Worm (Caenorhabditis elegans) whole organism, L4 larva: ENCODE data around the gene cyk-3.

ENCODE experiments used
- F10B5.3 ChIP-seq: sonication (generic microtip); optimal IDR thresholded peaks from 2 replicates; lab custom pipeline; 2016; ENCODE audit warnings: mild to moderate bottlenecking, missing genetic modification characterization, missing compliant biosample characterization
- F37D6.2 ChIP-seq: sonication (generic microtip); optimal IDR thresholded peaks from 2 replicates; lab custom pipeline; 2016; ENCODE audit warnings: mild to moderate bottlenecking, missing genetic modification characterization, missing compliant biosample characterization
- F44E2.7 ChIP-seq: fragments of 200-800 bp; sonication (Bioruptor generic); IDR thresholded peaks from 2 replicates; pipeline ENCODE4 v2.1.2; 2022; ENCODE audit warnings: missing genetic modification characterization, missing compliant biosample characterization
- R02D3.7 ChIP-seq: fragments of 150-350 bp; sonication (generic microtip); optimal IDR thresholded peaks from 3 replicates; lab custom pipeline; 2014; ENCODE audit warnings: missing biosample characterization, missing genetic modification characterization
- T20F7.1 ChIP-seq: fragments of 200-800 bp; sonication (Bioruptor generic); optimal IDR thresholded peaks from 2 replicates; lab custom pipeline; 2018; ENCODE audit warnings: mild to moderate bottlenecking, missing genetic modification characterization, missing compliant biosample characterization
- Y48G9A.11 ChIP-seq: fragments of 200-800 bp; sonication (Bioruptor generic); IDR thresholded peaks from 2 replicates; pipeline ENCODE4 v1.3.6; 2022; ENCODE audit warnings: missing genetic modification reagents, missing genetic modification characterization, missing compliant biosample characterization
- ZK337.2 ChIP-seq: fragments of 200-800 bp; sonication (Bioruptor generic); IDR thresholded peaks from 2 replicates; pipeline ENCODE4 v1.3.6; 2022; ENCODE audit warnings: missing genetic modification reagents, missing genetic modification characterization, missing compliant biosample characterization
- aha-1 ChIP-seq: fragments of 150-350 bp; peaks from one replicate; lab custom pipeline; 2014; ENCODE audit warnings: missing biosample characterization, missing genetic modification characterization
- ceh-44 ChIP-seq: fragments of 200-800 bp; sonication (Bioruptor generic); IDR thresholded peaks from 2 replicates; pipeline ENCODE4 v1.3.6; 2022; ENCODE audit warnings: missing genetic modification reagents, missing genetic modification characterization, missing compliant biosample characterization
- ceh-62 ChIP-seq: sonication (generic microtip); optimal IDR thresholded peaks from 2 replicates; lab custom pipeline; 2017; ENCODE audit warnings: missing biosample characterization, missing genetic modification characterization
- ceh-82 ChIP-seq: sonication (generic microtip); optimal IDR thresholded peaks from 2 replicates; lab custom pipeline; 2017; ENCODE audit warnings: missing biosample characterization, missing genetic modification characterization
- ces-1 ChIP-seq: fragments of 150-350 bp; sonication (generic microtip); optimal IDR thresholded peaks from 4 replicates; lab custom pipeline; 2014; ENCODE audit warnings: missing biosample characterization, missing genetic modification reagents, missing genetic modification characterization
- cey-2 ChIP-seq: sonication (generic microtip); optimal IDR thresholded peaks from 3 replicates; lab custom pipeline; 2017; ENCODE audit warnings: missing genetic modification characterization, mild to moderate bottlenecking, missing compliant biosample characterization, antibody characterized with exemption, borderline replicate concordance; ENCODE audit not compliant: insufficient read depth
- ctbp-1 ChIP-seq: fragments of 200-800 bp; sonication (Bioruptor generic); IDR thresholded peaks from 2 replicates; pipeline ENCODE4 v1.3.6; 2022; ENCODE audit warnings: missing genetic modification reagents, missing genetic modification characterization, missing compliant biosample characterization
- dmd-6 ChIP-seq: fragments of 200-800 bp; sonication (Bioruptor generic); IDR thresholded peaks from 2 replicates; pipeline ENCODE4 v1.3.6; 2022; ENCODE audit warnings: missing genetic modification reagents, missing genetic modification characterization, missing compliant biosample characterization
- dmd-8 ChIP-seq: fragments of 200-800 bp; sonication (Bioruptor generic); IDR thresholded peaks from 2 replicates; pipeline ENCODE4 v1.3.6; 2022; ENCODE audit warnings: missing genetic modification characterization, missing compliant biosample characterization
- dmd-9 ChIP-seq: fragments of 200-800 bp; sonication (Bioruptor generic); IDR thresholded peaks from 2 replicates; pipeline ENCODE4 v1.3.6; 2022; ENCODE audit warnings: missing genetic modification reagents, missing genetic modification characterization, missing compliant biosample characterization
- fkh-10 ChIP-seq: fragments of 150-350 bp; optimal IDR thresholded peaks from 2 replicates; lab custom pipeline; 2014; ENCODE audit warnings: missing biosample characterization, missing genetic modification reagents, missing genetic modification characterization
- fos-1 ChIP-seq: fragments of 150-350 bp; optimal IDR thresholded peaks from 2 replicates; lab custom pipeline; 2014; ENCODE audit warnings: missing biosample characterization, missing genetic modification characterization
- gei-8 ChIP-seq: fragments of 200-800 bp; sonication (Bioruptor generic); optimal IDR thresholded peaks from 2 replicates; lab custom pipeline; 2018; ENCODE audit warnings: mild to moderate bottlenecking, missing genetic modification characterization, missing compliant biosample characterization
- hlh-11 ChIP-seq: fragments of 200-800 bp; sonication (Bioruptor generic); optimal IDR thresholded peaks from 2 replicates; lab custom pipeline; 2018; ENCODE audit warnings: mild to moderate bottlenecking, missing genetic modification characterization, missing compliant biosample characterization
- hlh-30 ChIP-seq: sonication (generic microtip); optimal IDR thresholded peaks from 2 replicates; lab custom pipeline; 2017; ENCODE audit warnings: antibody characterized with exemption, mild to moderate bottlenecking, missing genetic modification characterization, missing compliant biosample characterization; ENCODE audit not compliant: insufficient read depth
- hmg-1.1 ChIP-seq: fragments of 200-800 bp; sonication (Bioruptor generic); IDR thresholded peaks from 2 replicates; pipeline ENCODE4 v1.3.6; 2022; ENCODE audit warnings: missing genetic modification reagents, missing genetic modification characterization, missing compliant biosample characterization
- lin-13 ChIP-seq: fragments of 150-350 bp; optimal IDR thresholded peaks from 2 replicates; lab custom pipeline; 2014; ENCODE audit warnings: missing biosample characterization, missing genetic modification reagents, missing genetic modification characterization
- lin-38 ChIP-seq: fragments of 200-800 bp; sonication (Bioruptor generic); IDR thresholded peaks from 2 replicates; pipeline ENCODE4 v1.3.6; 2022; ENCODE audit warnings: missing genetic modification reagents, missing genetic modification characterization, missing compliant biosample characterization
- lir-3 ChIP-seq: sonication (generic microtip); optimal IDR thresholded peaks from 2 replicates; lab custom pipeline; 2016; ENCODE audit warnings: mild to moderate bottlenecking, missing genetic modification characterization, missing compliant biosample characterization
- lsy-2 ChIP-seq, 2 experiments: fragments of 150-350 bp in 1 of 2; sonication (generic microtip) in 1 of 2; optimal IDR thresholded peaks; 2 replicates each; lab custom pipeline; 2014 to 2017; ENCODE audit warnings: missing biosample characterization in 2 of 2, missing genetic modification characterization in 2 of 2
- madf-9 ChIP-seq: fragments of 200-800 bp; sonication (Bioruptor generic); conservative IDR thresholded peaks from 2 replicates; pipeline ENCODE4 v1.3.6; 2022; ENCODE audit warnings: missing genetic modification reagents, missing genetic modification characterization, missing compliant biosample characterization
- mdt-29 ChIP-seq: fragments of 200-800 bp; sonication (Bioruptor generic); IDR thresholded peaks from 2 replicates; pipeline ENCODE4 v1.3.6; 2022; ENCODE audit warnings: missing genetic modification reagents, missing genetic modification characterization, missing compliant biosample characterization
- nhr-237 ChIP-seq: sonication (generic microtip); optimal IDR thresholded peaks from 2 replicates; lab custom pipeline; 2017; ENCODE audit warnings: missing biosample characterization, missing genetic modification characterization
- nhr-25 ChIP-seq: sonication (generic microtip); optimal IDR thresholded peaks from 2 replicates; lab custom pipeline; 2017; ENCODE audit warnings: missing genetic modification characterization, mild to moderate bottlenecking, missing compliant biosample characterization, antibody characterized with exemption, moderate library complexity, borderline replicate concordance; ENCODE audit not compliant: insufficient read depth
- nhr-28 ChIP-seq: fragments of 150-350 bp; optimal IDR thresholded peaks from 2 replicates; lab custom pipeline; 2014; ENCODE audit warnings: missing biosample characterization, missing genetic modification characterization
- nhr-41 ChIP-seq: fragments of 200-800 bp; sonication (Bioruptor generic); IDR thresholded peaks from 2 replicates; pipeline ENCODE4 v1.3.6; 2022; ENCODE audit warnings: missing genetic modification reagents, missing genetic modification characterization, missing compliant biosample characterization
- nhr-42 ChIP-seq: fragments of 200-800 bp; sonication (Bioruptor generic); IDR thresholded peaks from 2 replicates; pipeline ENCODE4 v1.3.6; 2022; ENCODE audit warnings: missing genetic modification characterization, missing compliant biosample characterization
- php-3 ChIP-seq: fragments of 200-800 bp; sonication (Bioruptor generic); IDR thresholded peaks from 2 replicates; pipeline ENCODE4 v1.3.6; 2022; ENCODE audit warnings: missing genetic modification reagents, missing genetic modification characterization, missing compliant biosample characterization
- pqm-1 ChIP-seq: sonication (generic microtip); optimal IDR thresholded peaks from 2 replicates; lab custom pipeline; 2017; ENCODE audit warnings: missing biosample characterization, missing genetic modification characterization
- rbr-2 ChIP-seq: sonication (generic microtip); optimal IDR thresholded peaks from 2 replicates; lab custom pipeline; 2016; ENCODE audit warnings: missing genotype, missing genetic modification characterization, missing compliant biosample characterization
- set-16 ChIP-seq: fragments of 200-800 bp; sonication (Bioruptor generic); IDR thresholded peaks from 2 replicates; pipeline ENCODE4 v1.3.6; 2022; ENCODE audit warnings: missing genetic modification reagents, missing genetic modification characterization, missing compliant biosample characterization
- snpc-1.2 ChIP-seq: fragments of 200-800 bp; sonication (Bioruptor generic); IDR thresholded peaks from 2 replicates; pipeline ENCODE4 v1.3.6; 2022; ENCODE audit warnings: missing genetic modification reagents, missing genetic modification characterization, missing compliant biosample characterization
- snpc-4 ChIP-seq: fragments of 150-350 bp; optimal IDR thresholded peaks from 2 replicates; lab custom pipeline; 2014; ENCODE audit warnings: missing biosample characterization, missing genetic modification characterization
- tra-1 ChIP-seq: fragments of 200-800 bp; sonication (Bioruptor generic); IDR thresholded peaks from 2 replicates; pipeline ENCODE4 v1.3.6; 2022; ENCODE audit warnings: missing genetic modification reagents, missing genetic modification characterization, missing compliant biosample characterization
- unc-62 ChIP-seq, 3 experiments: fragments of 150-350 bp in 1 of 3; sonication (generic microtip); optimal IDR thresholded peaks in 2 of 3; peaks in 1 of 3; 1 replicate in 1 of 3; 2 replicates in 2 of 3; lab custom pipeline; 2014 to 2017; ENCODE audit warnings: missing biosample characterization in 3 of 3, missing genetic modification characterization in 3 of 3, missing genetic modification reagents in 3 of 3, missing genotype in 1 of 3
- vab-7 ChIP-seq: fragments of 200-800 bp; sonication (Bioruptor generic); IDR thresholded peaks from 2 replicates; pipeline ENCODE4 v1.3.6; 2022; ENCODE audit warnings: missing genetic modification reagents, missing genetic modification characterization, missing compliant biosample characterization
- zip-11 ChIP-seq: fragments of 200-800 bp; sonication (Bioruptor generic); IDR thresholded peaks from 2 replicates; pipeline ENCODE4 v1.3.6; 2022; ENCODE audit warnings: missing genetic modification characterization, missing compliant biosample characterization
- zip-2 ChIP-seq: fragments of 150-350 bp; optimal IDR thresholded peaks from 2 replicates; lab custom pipeline; 2014; ENCODE audit warnings: missing biosample characterization, missing genetic modification characterization
- ztf-7 ChIP-seq: fragments of 150-350 bp; optimal IDR thresholded peaks from 2 replicates; lab custom pipeline; 2014; ENCODE audit warnings: missing biosample characterization, missing genetic modification characterization

Gene cyk-3

ce11 chrIII:5992043-5992442 is 27.9 kb upstream of the cyk-3 start:
- TF ChIP-seq hlh-11 (no peak), dmd-8 (no peak), ctbp-1 (GFP tag; lab: Robert Waterston, UW) (0 out of 2 replicates have a peak, but pooled peaks have one; percentile 36), php-3 (GFP tag; lab: Robert Waterston, UW) (no peak), gei-8 (no peak), F37D6.2 (tag; lab: Kevin White, UChicago) (no peak), zip-11 (GFP tag; lab: Robert Waterston, UW) (no peak), rbr-2 (peak; percentile 16), ces-1 (peak; percentile 88), ceh-44 (no peak), ZK337.2 (GFP tag; lab: Robert Waterston, UW) (no peak), lin-13 (no peak), lsy-2 (tag; optimal IDR thresholded peaks at IDR 0.05; lab: Kevin White, UChicago) (peak in 1 of 2 experiments; percentile 7), pqm-1 (no peak), nhr-41 (GFP tag; lab: Robert Waterston, UW) (no peak), lin-38 (GFP tag; lab: Robert Waterston, UW) (no peak), F10B5.3 (tag; lab: Kevin White, UChicago) (no peak), lir-3 (tag; lab: Kevin White, UChicago) (no peak), cey-2 (no peak), snpc-1.2 (GFP tag; lab: Robert Waterston, UW) (no peak), vab-7 (GFP tag; lab: Robert Waterston, UW) (no peak), ztf-7 (no peak)

- TF ChIP-seq snpc-4 (tag; lab: Kevin White, UChicago): no peak
- no peak for TF ChIP-seq madf-9 (GFP tag; lab: Robert Waterston, UW)
- TF ChIP-seq nhr-25 (tag; lab: Kevin White, UChicago): no peak
Observed at ce11 chrIII:5992913-5993312, 27.0 kb upstream of the cyk-3 start, which contains the start of gene T04C9.1. Gene T04C9.1 (plus strand): TSS chrIII:5993213.

ce11 chrIII:5998640-5999039 is 21.3 kb upstream of the cyk-3 start:
- TF ChIP-seq hlh-30 (tag; lab: Kevin White, UChicago): peak; percentile 30
- TF ChIP-seq F44E2.7 (GFP tag; lab: Robert Waterston, UW): no peak
- TF ChIP-seq dmd-9 (GFP tag; lab: Robert Waterston, UW): no peak
- 0 out of 2 replicates have a peak, but pooled peaks have one; percentile 8 for TF ChIP-seq ctbp-1 (GFP tag; lab: Robert Waterston, UW)
- 0 out of 2 replicates have a peak, but pooled peaks have one; percentile 31 for TF ChIP-seq set-16 (GFP tag; lab: Robert Waterston, UW)

ce11 chrIII:5999629-6000028 is 20.3 kb upstream of the cyk-3 start:
- TF ChIP-seq nhr-42: no peak
- no peak for TF ChIP-seq nhr-28 (tag; lab: Kevin White, UChicago)
- TF ChIP-seq R02D3.7 (tag; lab: Kevin White, UChicago): no peak
- TF ChIP-seq hmg-1.1 (GFP tag; lab: Robert Waterston, UW): peak; percentile 31; the same call in 1 of the 2 replicates
- TF ChIP-seq fos-1: no peak
- TF ChIP-seq hlh-11: peak; percentile 7
- TF ChIP-seq aha-1 (tag; lab: Kevin White, UChicago): peak; percentile 99
- TF ChIP-seq T20F7.1 (GFP tag; lab: Kevin White, UChicago): no peak
- TF ChIP-seq rbr-2: peak; percentile 11
- TF ChIP-seq tra-1 (GFP tag; lab: Robert Waterston, UW): no peak
- TF ChIP-seq fkh-10 (GFP tag; lab: Kevin White, UChicago): no peak
- TF ChIP-seq mdt-29 (GFP tag; lab: Robert Waterston, UW): no peak
- TF ChIP-seq Y48G9A.11 (GFP tag; lab: Robert Waterston, UW): no peak
- no peak for TF ChIP-seq nhr-237 (tag; lab: Kevin White, UChicago)
- no peak for TF ChIP-seq gei-8
- TF ChIP-seq dmd-6 (GFP tag; lab: Robert Waterston, UW): no peak
- TF ChIP-seq lsy-2 (tag; optimal IDR thresholded peaks at IDR 0.05; lab: Kevin White, UChicago): peak in 1 of 2 experiments; percentile 46
- TF ChIP-seq ceh-62 (tag; lab: Kevin White, UChicago): no peak
- no peak for TF ChIP-seq F44E2.7 (GFP tag; lab: Robert Waterston, UW)
- peak in 1 of 2 experiments; percentile 38 for TF ChIP-seq unc-62 (GFP tag; optimal IDR thresholded peaks at IDR 0.05 in 1 of 2; lab: Kevin White, UChicago)
- TF ChIP-seq unc-62 (tag; optimal IDR thresholded peaks at IDR 0.05; lab: Kevin White, UChicago): no peak
- TF ChIP-seq vab-7 (GFP tag; lab: Robert Waterston, UW): no peak
- TF ChIP-seq zip-2 (tag; lab: Kevin White, UChicago): no peak
- TF ChIP-seq ceh-82: no peak
- TF ChIP-seq ctbp-1 (GFP tag; lab: Robert Waterston, UW): peak; percentile 70; the same call in 1 of the 2 replicates
- no peak for TF ChIP-seq snpc-4 (tag; lab: Kevin White, UChicago)
